Fruit fly (Drosophila melanogaster) whole organism, embryonic: Measurements from ENCODE around the gene fok.

Experiments used
- Aef1 ChIP-seq: fragments of 200-800 bp; sonication (Bioruptor generic); IDR thresholded peaks from 3 replicates; pipeline ENCODE4 v1.3.6; 2022; ENCODE audit warnings: missing biosample characterization, missing genetic modification characterization
- BtbVII ChIP-seq: fragments of 200-800 bp; sonication (Bioruptor generic); optimal IDR thresholded peaks from 3 replicates; lab custom pipeline; 2017; ENCODE audit warnings: missing biosample characterization, mild to moderate bottlenecking, missing genetic modification characterization
- CG10147 ChIP-seq: fragments of 200-800 bp; sonication (Bioruptor generic); optimal IDR thresholded peaks from 2 replicates; lab custom pipeline; 2019; ENCODE audit warnings: missing biosample characterization, mild to moderate bottlenecking, missing genetic modification characterization, moderate library complexity
- CG12155 ChIP-seq: fragments of 200-800 bp; sonication (Bioruptor generic); optimal IDR thresholded peaks from 3 replicates; lab custom pipeline; 2016; ENCODE audit warnings: missing biosample characterization, missing genetic modification characterization
- CG14014 ChIP-seq: fragments of 200-800 bp; sonication (Bioruptor generic); IDR thresholded peaks from 2 replicates; pipeline ENCODE4 v1.3.6; 2022; ENCODE audit warnings: missing biosample characterization, missing genetic modification characterization
- CG15073 ChIP-seq: fragments of 200-800 bp; sonication (Bioruptor generic); optimal IDR thresholded peaks from 2 replicates; lab custom pipeline; 2016; ENCODE audit warnings: missing biosample characterization, missing genetic modification characterization
- CG18011 ChIP-seq: fragments of 200-800 bp; sonication (Bioruptor generic); optimal IDR thresholded peaks from 2 replicates; lab custom pipeline; 2017; ENCODE audit warnings: missing biosample characterization, missing genetic modification characterization, mild to moderate bottlenecking, moderate library complexity, missing genotype
- CG2199 ChIP-seq: fragments of 200-800 bp; sonication (Bioruptor generic); IDR thresholded peaks from 3 replicates; pipeline ENCODE4 v1.3.6; 2022; ENCODE audit warnings: missing biosample characterization, missing genetic modification characterization
- CG2875 ChIP-seq: fragments of 200-800 bp; sonication (Bioruptor generic); optimal IDR thresholded peaks from 2 replicates; lab custom pipeline; 2017; ENCODE audit warnings: missing biosample characterization, mild to moderate bottlenecking, missing genetic modification characterization, missing genetic modification reagents
- CG31388 ChIP-seq: fragments of 200-800 bp; sonication (Bioruptor generic); optimal IDR thresholded peaks from 2 replicates; lab custom pipeline; 2016; ENCODE audit warnings: missing biosample characterization, missing genetic modification characterization
- CG32767 ChIP-seq: fragments of 200-800 bp; sonication (Bioruptor generic); IDR thresholded peaks from 2 replicates; pipeline ENCODE4 v1.3.6; 2022; ENCODE audit warnings: missing biosample characterization, missing genetic modification characterization
- CG33213 ChIP-seq: fragments of 200-800 bp; sonication (Bioruptor generic); optimal IDR thresholded peaks from 3 replicates; lab custom pipeline; 2016; ENCODE audit warnings: missing biosample characterization, missing genetic modification characterization
- CG4854 ChIP-seq: fragments of 200-800 bp; sonication (Bioruptor generic); optimal IDR thresholded peaks from 2 replicates; lab custom pipeline; 2016; ENCODE audit warnings: missing biosample characterization, missing genetic modification characterization, inconsistent platforms
- CG6683 ChIP-seq: fragments of 200-800 bp; sonication (Bioruptor generic); optimal IDR thresholded peaks from 2 replicates; lab custom pipeline; 2017; ENCODE audit warnings: missing biosample characterization, mild to moderate bottlenecking, missing genetic modification characterization, missing genetic modification reagents
- CG7372 ChIP-seq: fragments of 200-800 bp; sonication (Bioruptor generic); IDR thresholded peaks from 2 replicates; pipeline ENCODE4 v1.3.6; 2022; ENCODE audit warnings: missing biosample characterization, missing genetic modification characterization
- CG8388 ChIP-seq: fragments of 200-800 bp; sonication (Bioruptor generic); optimal IDR thresholded peaks from 2 replicates; lab custom pipeline; 2019; ENCODE audit warnings: missing biosample characterization, mild to moderate bottlenecking, missing genetic modification characterization, moderate library complexity
- CG9215 ChIP-seq: fragments of 200-800 bp; sonication (Bioruptor generic); IDR thresholded peaks from 2 replicates; pipeline ENCODE4 v1.3.6; 2022; ENCODE audit warnings: missing biosample characterization, missing genetic modification characterization
- CkIIα-i1 ChIP-seq: fragments of 200-800 bp; sonication (Bioruptor generic); IDR thresholded peaks from 2 replicates; pipeline ENCODE4 v1.3.6; 2022; ENCODE audit warnings: missing biosample characterization, missing genetic modification characterization
- Dip3 ChIP-seq: fragments of 200-800 bp; sonication (Bioruptor generic); optimal IDR thresholded peaks from 3 replicates; lab custom pipeline; 2016; ENCODE audit warnings: missing biosample characterization, missing genetic modification characterization
- Dll ChIP-seq: fragments of 200-800 bp; sonication (Bioruptor generic); IDR thresholded peaks from 4 replicates; pipeline ENCODE4 v1.3.6; 2022; ENCODE audit warnings: missing biosample characterization, missing genetic modification characterization; ENCODE audit not compliant: partially characterized antibody
- Fer2 ChIP-seq: fragments of 200-800 bp; sonication (Bioruptor generic); optimal IDR thresholded peaks from 2 replicates; lab custom pipeline; 2018; ENCODE audit warnings: missing biosample characterization, mild to moderate bottlenecking, missing genetic modification characterization, moderate library complexity
- GATAe ChIP-seq: fragments of 200-800 bp; sonication (Bioruptor generic); conservative IDR thresholded peaks from 2 replicates; pipeline ENCODE4 v1.3.6; 2022; ENCODE audit warnings: missing biosample characterization, missing genetic modification characterization
- H2.0 ChIP-seq: fragments of 200-800 bp; sonication (Bioruptor generic); IDR thresholded peaks from 2 replicates; pipeline ENCODE4 v1.3.6; 2022; ENCODE audit warnings: missing biosample characterization, missing genetic modification characterization
- HLH4C ChIP-seq: fragments of 200-800 bp; sonication (Bioruptor generic); IDR thresholded peaks from 3 replicates; pipeline ENCODE4 v1.3.6; 2022; ENCODE audit warnings: missing biosample characterization, missing genetic modification characterization; ENCODE audit not compliant: partially characterized antibody
- HLHmδ ChIP-seq: fragments of 200-800 bp; sonication (Bioruptor generic); optimal IDR thresholded peaks from 2 replicates; lab custom pipeline; 2018; ENCODE audit warnings: missing biosample characterization, mild to moderate bottlenecking, missing genetic modification characterization, moderate library complexity
- MESR4 ChIP-seq: fragments of 200-800 bp; sonication (Bioruptor generic); optimal IDR thresholded peaks from 2 replicates; lab custom pipeline; 2018; ENCODE audit warnings: missing biosample characterization, mild to moderate bottlenecking, missing genetic modification characterization, moderate library complexity
- Nf-YC ChIP-seq: fragments of 200-800 bp; optimal IDR thresholded peaks from 3 replicates; lab custom pipeline; 2019; ENCODE audit warnings: missing biosample characterization, mild to moderate bottlenecking, missing genetic modification characterization, moderate library complexity
- Opbp ChIP-seq: fragments of 200-800 bp; sonication (Bioruptor generic); IDR thresholded peaks from 3 replicates; pipeline ENCODE4 v1.3.6; 2022; ENCODE audit warnings: missing biosample characterization, missing genetic modification characterization; ENCODE audit not compliant: partially characterized antibody
- Pdp1 ChIP-seq, 2 experiments: fragments of 200-800 bp; sonication (Bioruptor generic); optimal IDR thresholded peaks; 3 replicates each; lab custom pipeline; 2016; ENCODE audit warnings: missing biosample characterization in 2 of 2, missing genetic modification characterization in 2 of 2, mild to moderate bottlenecking in 1 of 2, moderate library complexity in 1 of 2
- Usf ChIP-seq: fragments of 200-800 bp; sonication (Bioruptor generic); optimal IDR thresholded peaks from 2 replicates; lab custom pipeline; 2017; ENCODE audit warnings: missing genotype, missing biosample characterization, missing genetic modification characterization
- Xrp1 ChIP-seq: fragments of 200-800 bp; sonication (Bioruptor generic); IDR thresholded peaks from 2 replicates; pipeline ENCODE4 v1.3.6; 2022; ENCODE audit warnings: missing biosample characterization, missing genetic modification characterization
- ab ChIP-seq: fragments of 200-800 bp; sonication (Bioruptor generic); optimal IDR thresholded peaks from 2 replicates; lab custom pipeline; 2016; ENCODE audit warnings: missing biosample characterization, missing genetic modification characterization
- chinmo ChIP-seq: fragments of 200-800 bp; sonication (Bioruptor generic); IDR thresholded peaks from 4 replicates; pipeline ENCODE4 v1.3.6; 2022; ENCODE audit warnings: missing biosample characterization, missing genetic modification characterization; ENCODE audit not compliant: partially characterized antibody
- exex ChIP-seq: fragments of 200-800 bp; sonication (Bioruptor generic); optimal IDR thresholded peaks from 4 replicates; lab custom pipeline; 2018; ENCODE audit warnings: missing biosample characterization, mild to moderate bottlenecking, missing genetic modification characterization, moderate library complexity
- fd3F ChIP-seq: fragments of 200-800 bp; sonication (Bioruptor generic); optimal IDR thresholded peaks from 2 replicates; lab custom pipeline; 2018; ENCODE audit warnings: missing biosample characterization, mild to moderate bottlenecking, missing genetic modification characterization, moderate library complexity
- fd96Cb ChIP-seq: fragments of 200-800 bp; sonication (Bioruptor generic); optimal IDR thresholded peaks from 2 replicates; lab custom pipeline; 2018; ENCODE audit warnings: missing biosample characterization, mild to moderate bottlenecking, missing genetic modification characterization, moderate library complexity
- hbn ChIP-seq: fragments of 200-800 bp; sonication (Bioruptor generic); IDR thresholded peaks from 2 replicates; pipeline ENCODE4 v1.3.6; 2022; ENCODE audit warnings: missing biosample characterization, missing genetic modification characterization; ENCODE audit not compliant: partially characterized antibody
- hth ChIP-seq: fragments of >200 bp; optimal IDR thresholded peaks from 2 replicates; lab custom pipeline; 2017; ENCODE audit warnings: inconsistent platforms
- insv ChIP-seq, 2 experiments: fragments of 200-800 bp; sonication (Bioruptor generic); optimal IDR thresholded peaks; 3 replicates each; lab custom pipeline; 2016 to 2018; ENCODE audit warnings: missing biosample characterization in 2 of 2, missing genetic modification characterization in 2 of 2
- knrl ChIP-seq: fragments of 200-800 bp; sonication (Bioruptor generic); IDR thresholded peaks from 3 replicates; pipeline ENCODE4 v1.3.6; 2022; ENCODE audit warnings: missing biosample characterization, missing genetic modification characterization; ENCODE audit not compliant: partially characterized antibody
- mam ChIP-seq: fragments of 200-800 bp; sonication (Bioruptor generic); optimal IDR thresholded peaks from 3 replicates; lab custom pipeline; 2016; ENCODE audit warnings: missing biosample characterization, missing genetic modification characterization
- pita ChIP-seq: fragments of 200-800 bp; sonication (Bioruptor generic); optimal IDR thresholded peaks from 2 replicates; lab custom pipeline; 2017; ENCODE audit warnings: missing biosample characterization, mild to moderate bottlenecking, missing genetic modification characterization
- slbo ChIP-seq: fragments of 200-800 bp; sonication (Bioruptor generic); IDR thresholded peaks from 2 replicates; pipeline ENCODE4 v1.3.6; 2022; ENCODE audit warnings: missing biosample characterization, missing genetic modification characterization
- sna ChIP-seq: fragments of 200-800 bp; sonication (Bioruptor generic); IDR thresholded peaks from 2 replicates; pipeline ENCODE4 v1.3.6; 2022; ENCODE audit warnings: missing biosample characterization, missing genetic modification characterization; ENCODE audit not compliant: partially characterized antibody
- ssp ChIP-seq: fragments of 200-800 bp; sonication (Bioruptor generic); IDR thresholded peaks from 2 replicates; pipeline ENCODE4 v1.3.6; 2022; ENCODE audit warnings: missing biosample characterization, missing genetic modification characterization
- trh ChIP-seq: fragments of 200-800 bp; sonication (Bioruptor generic); optimal IDR thresholded peaks from 2 replicates; lab custom pipeline; 2016; ENCODE audit warnings: missing biosample characterization, missing genetic modification characterization
- wek ChIP-seq: fragments of 200-800 bp; sonication (Bioruptor generic); optimal IDR thresholded peaks from 3 replicates; lab custom pipeline; 2018; ENCODE audit warnings: missing biosample characterization, mild to moderate bottlenecking, missing genetic modification characterization, moderate library complexity
- zfh2 ChIP-seq: fragments of 200-800 bp; sonication (Bioruptor generic); optimal IDR thresholded peaks from 2 replicates; lab custom pipeline; 2016; ENCODE audit warnings: missing biosample characterization, missing genetic modification characterization

Gene fok

DNA sequence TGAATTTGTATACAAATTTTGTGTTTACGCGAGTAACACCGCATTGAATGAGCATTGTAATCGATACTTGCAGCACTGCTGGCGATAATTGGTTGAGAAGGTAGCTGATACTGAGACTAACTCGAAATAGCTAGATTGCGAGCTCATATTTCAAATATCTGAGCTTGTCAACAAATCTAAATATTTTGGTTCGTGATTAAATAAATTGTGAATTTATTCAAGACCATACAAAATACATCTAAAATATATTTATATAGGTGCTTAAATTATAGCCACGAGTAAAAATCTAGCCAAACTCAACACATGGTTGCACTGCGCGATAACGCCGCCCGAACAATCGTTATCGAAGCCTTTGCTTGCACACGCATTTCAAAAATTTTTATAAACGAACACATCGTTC, 8.9 kb upstream of the fok start, which contains the start of the genes Taf13 and nesd (continued):
- TF ChIP-seq CG2875 (GFP tag; lab: Kevin White, UChicago) (no peak), CG31388 (no peak), zfh2 (GFP tag; lab: Kevin White, UChicago) (peak; percentile 31), insv (GFP tag; optimal IDR thresholded peaks at IDR 0.05; lab: Kevin White, UChicago) (peak in 1 of 2 experiments; percentile 25), H2.0 (no peak), Xrp1 (peak; percentile 31; the same call in 1 of the 2 replicates), CG9215 (GFP tag; lab: Robert Waterston, UW) (no peak), mam (GFP tag; lab: Kevin White, UChicago) (peak; percentile 40), CG4854 (GFP tag; lab: Kevin White, UChicago) (peak; percentile 10), ssp (GFP tag; lab: Robert Waterston, UW) (0 out of 2 replicates have a peak, but pooled peaks have one; percentile 26), Dip3 (GFP tag; lab: Kevin White, UChicago) (peak; percentile 13), CG18011 (peak; percentile 9), ab (GFP tag; lab: Kevin White, UChicago) (no peak), CG10147 (GFP tag; lab: Kevin White, UChicago) (peak; percentile 67), wek (GFP tag; lab: Kevin White, UChicago) (no peak), Nf-YC (tag; lab: Kevin White, UChicago) (peak; percentile 61), Pdp1 (GFP tag; optimal IDR thresholded peaks at IDR 0.05; lab: Kevin White, UChicago) (peak; percentile 14 to 40), knrl (peak; percentile 75), Dll (GFP tag; lab: Robert Waterston, UW) (peak; percentile 84)

- TF ChIP-seq BtbVII (GFP tag; lab: Kevin White, UChicago) (peak; percentile 95), CG12155 (GFP tag; lab: Kevin White, UChicago) (peak; percentile 96), CG31388 (peak; percentile 93), Xrp1 (peak; percentile 95), trh (GFP tag; lab: Kevin White, UChicago) (peak; percentile 92), slbo (GFP tag; lab: Robert Waterston, UW) (peak; percentile 98), fd96Cb (peak; percentile 96), HLH4C (GFP tag; lab: Robert Waterston, UW) (no peak), Opbp (GFP tag; lab: Robert Waterston, UW) (no peak), sna (GFP tag; lab: Robert Waterston, UW) (no peak), CkIIα-i1 (GFP tag; lab: Robert Waterston, UW) (peak; percentile 46; the same call in 1 of the 2 replicates), pita (no peak), CG8388 (peak; percentile 95), MESR4 (GFP tag; lab: Kevin White, UChicago) (peak; percentile 80), fd3F (GFP tag; lab: Kevin White, UChicago) (peak; percentile 97), CG14014 (GFP tag; lab: Robert Waterston, UW) (peak; percentile 96), hth (lab: Kevin White, UChicago) (no peak), HLHmδ (GFP tag; lab: Kevin White, UChicago) (no peak), Fer2 (tag; lab: Kevin White, UChicago) (peak; percentile 93), Usf (GFP tag; lab: Kevin White, UChicago) (peak; percentile 96), Aef1 (GFP tag; lab: Robert Waterston, UW) (peak; percentile 95), CG15073 (GFP tag; lab: Kevin White, UChicago) (peak; percentile 86), hbn (GFP tag; lab: Robert Waterston, UW) (no peak), CG33213 (GFP tag; lab: Kevin White, UChicago) (peak; percentile 82), CG6683 (peak; percentile 89), GATAe (GFP tag; lab: Robert Waterston, UW) (peak; percentile 74; the same call in 1 of the 2 replicates), CG32767 (GFP tag; lab: Robert Waterston, UW) (peak; percentile 95), chinmo (GFP tag; lab: Robert Waterston, UW) (0 out of 4 replicates have a peak, but pooled peaks have one; percentile 63), CG2199 (GFP tag; lab: Robert Waterston, UW) (0 out of 3 replicates have a peak, but pooled peaks have one; percentile 67), CG7372 (peak; percentile 94), exex (tag; lab: Kevin White, UChicago) (peak; percentile 87)
Measured at dm6 chr2L:20091094-20091679, 6.3 kb upstream of the fok start, which contains the start of the genes CG10747 and Pyroxd1. TSS of gene CG10747 (minus strand) at chr2L:20091348. TSS of gene Pyroxd1 (plus strand) at chr2L:20091435.
